Worm (Caenorhabditis elegans): ENCODE data around the gene rpc-11.

The rpc-11 gene

DNA sequence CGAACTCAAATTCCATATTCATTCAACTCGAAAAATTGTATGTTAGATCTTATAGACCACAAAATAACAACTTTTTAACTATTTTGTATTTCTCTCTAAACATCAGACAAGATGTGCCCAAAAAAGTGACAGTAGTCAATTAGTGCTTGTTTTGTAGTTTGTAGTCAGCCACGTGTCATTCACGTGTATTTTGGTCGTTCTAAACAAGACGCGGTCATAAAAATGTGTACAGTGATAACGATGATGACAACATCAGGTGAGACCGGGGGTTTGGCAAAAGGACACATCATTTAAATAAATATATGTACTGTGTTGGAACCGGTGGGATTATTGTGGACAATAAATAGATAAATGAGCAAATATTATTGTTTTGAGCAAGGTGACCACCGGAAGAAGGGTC is 44.4 kb upstream of the rpc-11 start (continued):
- TF ChIP-seq elt-3 (tag; optimal IDR thresholded peaks at IDR 0.05): no peak
- no peak for TF ChIP-seq R02D3.7 (tag; optimal IDR thresholded peaks at IDR 0.05)
- no peak for TF ChIP-seq aly-2 (tag; optimal IDR thresholded peaks at IDR 0.05)
- TF ChIP-seq nhr-77 (tag; optimal IDR thresholded peaks at IDR 0.05): no peak
- no peak for TF ChIP-seq lin-11 (tag; optimal IDR thresholded peaks at IDR 0.05)
- no peak for TF ChIP-seq ama-1 (optimal IDR thresholded peaks at IDR 0.05)
- no peak for TF ChIP-seq ztf-11 (tag; optimal IDR thresholded peaks at IDR 0.05)
- TF ChIP-seq C34F6.9 (tag; optimal IDR thresholded peaks at IDR 0.05): no peak
- TF ChIP-seq unc-62 (GFP tag; optimal IDR thresholded peaks at IDR 0.05): no peak
- TF ChIP-seq ztf-1 (GFP tag; conservative IDR thresholded peaks at IDR 0.05): no peak
- TF ChIP-seq mbf-1 (tag; optimal IDR thresholded peaks at IDR 0.05): no peak
- no peak for TF ChIP-seq alr-1 (tag; optimal IDR thresholded peaks at IDR 0.05)
- TF ChIP-seq skn-1 (tag; optimal IDR thresholded peaks at IDR 0.05): peak; percentile 37
- no peak for TF ChIP-seq nhr-11 (tag; optimal IDR thresholded peaks at IDR 0.05)
- no peak for TF ChIP-seq ztf-4 (tag; optimal IDR thresholded peaks at IDR 0.05)
- no peak for TF ChIP-seq unc-39 (tag; optimal IDR thresholded peaks at IDR 0.05)
- TF ChIP-seq sma-3 (GFP tag; optimal IDR thresholded peaks at IDR 0.05): peak; percentile 74
- peak; percentile 93 for TF ChIP-seq crh-2 (tag; optimal IDR thresholded peaks at IDR 0.05)
- peak; percentile 46 for TF ChIP-seq F13H6.1 (tag; optimal IDR thresholded peaks at IDR 0.05)
- no peak for TF ChIP-seq snpc-4 (tag; optimal IDR thresholded peaks at IDR 0.05)
- TF ChIP-seq mab-5 (tag; optimal IDR thresholded peaks at IDR 0.05): no peak
- no peak for TF ChIP-seq peb-1 (tag; optimal IDR thresholded peaks at IDR 0.05)
- TF ChIP-seq lsy-2 (tag; optimal IDR thresholded peaks at IDR 0.05): peak in 1 of 2 experiments; percentile 40

DNA sequence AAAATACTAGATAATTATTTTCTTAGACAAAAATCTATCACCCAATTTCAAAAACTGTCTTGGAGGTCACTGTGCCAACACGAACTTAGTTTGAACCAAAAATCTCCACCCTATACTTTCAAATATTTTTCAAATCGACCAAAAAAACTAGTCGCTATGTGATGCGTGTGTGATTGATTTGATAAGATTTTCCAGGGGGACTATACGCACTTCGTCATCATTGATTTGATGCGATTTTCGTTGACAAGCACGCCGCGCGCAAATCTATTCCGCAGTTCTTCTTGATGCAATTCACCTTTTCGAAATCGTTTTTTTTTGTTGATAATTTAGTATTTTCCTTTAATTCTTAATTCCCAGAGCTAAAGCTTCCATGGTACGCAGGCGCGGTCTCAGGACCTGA is 43.6 kb upstream of the rpc-11 start:
- TF ChIP-seq fos-1 (tag; optimal IDR thresholded peaks at IDR 0.05): peak; percentile 8
- no peak for TF ChIP-seq ceh-16 (tag; optimal IDR thresholded peaks at IDR 0.05)
- no peak for TF ChIP-seq nhr-10 (tag; optimal IDR thresholded peaks at IDR 0.05)
- TF ChIP-seq nhr-25 (tag; optimal IDR thresholded peaks at IDR 0.05): peak; percentile 1
- peak; percentile 17 for TF ChIP-seq sma-3 (GFP tag; optimal IDR thresholded peaks at IDR 0.05)
- no peak for TF ChIP-seq ztf-4 (tag; optimal IDR thresholded peaks at IDR 0.05)

DNA sequence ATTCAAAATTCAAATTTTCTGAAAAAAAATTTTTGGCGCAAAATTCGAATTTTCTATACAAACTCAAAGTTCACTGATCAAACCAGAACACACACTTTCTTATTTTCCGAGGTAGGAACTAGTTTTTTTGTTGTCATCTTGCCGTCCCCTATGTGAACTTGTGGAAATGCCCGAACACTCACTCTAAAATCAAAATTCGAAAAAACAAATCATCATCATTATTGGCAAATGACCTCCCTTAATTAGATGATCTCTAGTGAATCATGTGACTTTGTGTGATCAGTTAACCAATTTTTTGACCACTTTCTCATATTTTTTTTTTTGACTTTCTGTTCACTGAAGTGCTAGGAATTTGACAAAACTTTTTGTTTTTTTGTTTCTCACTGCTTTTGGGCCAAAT is 42.6 kb upstream of the rpc-11 start:
- TF ChIP-seq F13H6.1 (tag; optimal IDR thresholded peaks at IDR 0.05) (no peak), nhr-25 (tag; optimal IDR thresholded peaks at IDR 0.05) (peak; percentile 31), sma-3 (GFP tag; optimal IDR thresholded peaks at IDR 0.05) (peak; percentile 9)

DNA sequence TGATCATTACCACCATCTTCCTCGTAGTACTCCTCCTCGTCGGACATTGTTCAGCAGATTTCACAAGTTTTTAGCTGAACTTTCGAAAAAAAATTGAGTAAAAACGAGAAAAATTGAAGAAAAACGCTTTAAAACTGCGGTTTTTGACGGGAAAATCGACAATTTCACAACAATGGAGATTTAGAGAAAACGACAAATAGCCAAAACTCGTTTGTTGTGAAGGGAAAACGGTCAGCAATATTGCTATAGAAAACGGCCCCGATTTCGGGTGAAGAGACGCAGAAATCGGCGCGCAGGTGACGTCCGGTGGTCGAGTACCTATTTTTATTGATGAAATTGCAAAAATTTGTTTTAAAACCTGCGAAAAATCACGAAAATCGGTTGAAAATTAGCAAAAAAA is 36.1 kb upstream of the rpc-11 start, which contains the start of gene clp-7:
Gene clp-7 (minus strand): TSS at position 47 of the 400 bp plus-strand sequence.
- TF ChIP-seq lin-39 (tag; optimal IDR thresholded peaks at IDR 0.05): no peak
- TF ChIP-seq nhr-25 (tag; optimal IDR thresholded peaks at IDR 0.05): peak; percentile 24
- no peak for TF ChIP-seq ZK546.5 (tag; optimal IDR thresholded peaks at IDR 0.05)

DNA sequence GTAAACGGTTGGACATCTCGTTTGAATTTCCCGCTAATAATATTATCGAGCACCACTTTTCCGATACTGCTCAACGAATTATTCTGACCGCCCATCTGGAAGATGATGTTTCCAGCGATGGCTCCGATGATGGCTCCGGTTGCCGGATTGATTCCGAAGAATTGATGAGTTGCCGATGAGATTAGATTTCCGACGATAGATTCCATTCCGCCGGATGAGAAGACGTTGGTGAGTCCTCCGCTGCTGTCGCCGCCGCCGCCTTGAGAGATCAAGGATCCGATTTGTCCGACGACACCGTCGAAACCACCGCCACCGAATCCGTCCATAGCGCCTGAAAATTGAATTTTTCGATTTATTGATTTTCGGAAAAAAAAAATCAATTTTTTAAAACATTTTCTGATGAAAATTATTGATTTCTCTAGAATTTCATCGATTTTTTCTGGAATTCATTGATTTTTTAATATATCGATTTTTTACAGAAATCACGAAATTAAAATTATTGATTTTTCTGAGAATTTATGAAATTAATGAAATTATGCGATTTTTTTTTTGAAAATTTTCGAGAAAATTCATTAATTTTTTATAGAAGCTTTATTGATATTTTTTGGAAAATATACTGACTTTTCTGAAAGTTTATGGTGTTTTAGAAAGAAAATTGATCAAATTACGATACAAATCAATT is 34.3 kb upstream of the rpc-11 start:
- TF ChIP-seq unc-39 (tag; optimal IDR thresholded peaks at IDR 0.05) (no peak), nhr-23 (tag; optimal IDR thresholded peaks at IDR 0.05) (no peak), elt-1 (tag; optimal IDR thresholded peaks at IDR 0.05) (no peak), ama-1 (optimal IDR thresholded peaks at IDR 0.05) (no peak), nhr-25 (tag; optimal IDR thresholded peaks at IDR 0.05) (no peak), nhr-12 (tag; optimal IDR thresholded peaks at IDR 0.05) (no peak), elt-3 (tag; optimal IDR thresholded peaks at IDR 0.05) (no peak), ztf-11 (tag; optimal IDR thresholded peaks at IDR 0.05) (no peak), ZK546.5 (tag; optimal IDR thresholded peaks at IDR 0.05) (no peak), ceh-16 (tag; optimal IDR thresholded peaks at IDR 0.05) (no peak), R02D3.7 (tag; optimal IDR thresholded peaks at IDR 0.05) (no peak), lin-11 (tag; optimal IDR thresholded peaks at IDR 0.05) (no peak), sma-3 (GFP tag; optimal IDR thresholded peaks at IDR 0.05) (no peak), mbf-1 (tag; optimal IDR thresholded peaks at IDR 0.05) (no peak), ztf-4 (tag; optimal IDR thresholded peaks at IDR 0.05) (no peak), F13H6.1 (tag; optimal IDR thresholded peaks at IDR 0.05) (no peak), nhr-11 (tag; optimal IDR thresholded peaks at IDR 0.05) (no peak), egl-27 (tag; optimal IDR thresholded peaks at IDR 0.05) (no peak), lin-39 (tag; optimal IDR thresholded peaks at IDR 0.05) (no peak)

Data from whole organism, L2 larva.